Worm (Caenorhabditis elegans): ENCODE data around the gene T05C1.5.

DNA sequence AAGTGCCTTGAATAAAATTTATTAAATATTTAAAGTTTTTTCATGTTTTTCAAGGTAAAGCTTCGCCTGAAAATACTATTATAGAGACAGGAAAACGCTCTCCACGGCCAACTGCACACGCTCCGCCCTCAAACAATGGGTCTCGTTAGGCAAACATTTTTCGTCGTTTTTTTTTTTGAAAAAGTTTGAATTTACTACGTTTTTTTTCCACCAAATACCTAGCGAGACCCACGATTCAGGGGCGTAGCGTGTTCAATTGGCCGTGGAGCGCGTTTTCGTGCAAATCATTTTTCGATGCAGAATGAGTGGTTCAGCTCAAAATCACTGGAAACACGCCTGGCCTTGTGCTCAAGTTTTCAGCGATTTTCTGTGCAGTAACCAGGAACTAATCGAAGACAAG lies 22.8 kb downstream of the T05C1.5 start, which contains the start of gene W06B4.2:
- TF ChIP-seq him-1 (tag; optimal IDR thresholded peaks at IDR 0.05) (no peak), dao-5 (tag; optimal IDR thresholded peaks at IDR 0.05) (no peak), W03F9.2 (tag; optimal IDR thresholded peaks at IDR 0.05) (no peak)

All from whole organism, L4/young adult.